Worm (Caenorhabditis elegans): ENCODE results near the gene K10H10.10.
A peak's percentile ranks its signal among the peaks of the same experiment; 100 is the strongest.

The K10H10.10 gene

ce11 chrII:14488661-14489060 lies 18.9 kb upstream of the K10H10.10 start, which contains the start of gene usp-14 (continued):
- peak; percentile 23 for TF ChIP-seq ztf-7 (tag; optimal IDR thresholded peaks at IDR 0.05)
- peak; percentile 57 for TF ChIP-seq hlh-11 (tag; optimal IDR thresholded peaks at IDR 0.05)
- no peak for TF ChIP-seq ztf-11 (tag; optimal IDR thresholded peaks at IDR 0.05)
- peak; percentile 15 for TF ChIP-seq F37D6.2 (tag; optimal IDR thresholded peaks at IDR 0.05)
- TF ChIP-seq mxl-3 (GFP tag; optimal IDR thresholded peaks at IDR 0.05), result peak; percentile 3

- peak; percentile 59 for TF ChIP-seq dve-1 (tag; optimal IDR thresholded peaks at IDR 0.05; ENCODE audit: insufficient read depth)
- TF ChIP-seq attf-4 (tag; optimal IDR thresholded peaks at IDR 0.05), result no peak
- TF ChIP-seq daf-12 (tag; optimal IDR thresholded peaks at IDR 0.05), result no peak
- peak in 1 of 2 experiments; percentile 72 for TF ChIP-seq mdl-1 (tag; optimal IDR thresholded peaks at IDR 0.05)
- TF ChIP-seq daf-16 (GFP tag; optimal IDR thresholded peaks at IDR 0.05), result no peak
- TF ChIP-seq daf-16 (tag; optimal IDR thresholded peaks at IDR 0.05), result peak; percentile 70
- peak; percentile 55 for TF ChIP-seq hlh-30 (tag; optimal IDR thresholded peaks at IDR 0.05; ENCODE audit: insufficient read depth)
- no peak for TF ChIP-seq T20F7.1 (GFP tag; optimal IDR thresholded peaks at IDR 0.05)
- no peak for TF ChIP-seq zip-11 (GFP tag; IDR thresholded peaks at IDR 0.05)
- TF ChIP-seq vab-7 (GFP tag; IDR thresholded peaks at IDR 0.05), result no peak
- TF ChIP-seq madf-5 (GFP tag; IDR thresholded peaks at IDR 0.05), result no peak
- no peak for TF ChIP-seq set-16 (GFP tag; IDR thresholded peaks at IDR 0.05)
- no peak for TF ChIP-seq lin-29 (GFP tag; IDR thresholded peaks at IDR 0.05)
- no peak for TF ChIP-seq daf-19 (GFP tag; conservative IDR thresholded peaks at IDR 0.05)
- TF ChIP-seq fkh-10 (GFP tag; optimal IDR thresholded peaks at IDR 0.05), result no peak
- TF ChIP-seq nhr-111 (GFP tag; optimal IDR thresholded peaks at IDR 0.05), result no peak
- peak; percentile 66 for TF ChIP-seq mep-1 (tag; optimal IDR thresholded peaks at IDR 0.05)
- no peak for TF ChIP-seq ceh-28 (tag; optimal IDR thresholded peaks at IDR 0.05)
- no peak for TF ChIP-seq spr-3 (GFP tag; optimal IDR thresholded peaks at IDR 0.05)
- TF ChIP-seq nhr-41 (GFP tag; IDR thresholded peaks at IDR 0.05), result no peak
- no peak for TF ChIP-seq ama-1 (optimal IDR thresholded peaks at IDR 0.05)
- TF ChIP-seq Y75B8A.6 (GFP tag; IDR thresholded peaks at IDR 0.05), result no peak
- TF ChIP-seq cey-2 (tag; optimal IDR thresholded peaks at IDR 0.05; ENCODE audit: borderline replicate concordance, insufficient read depth), result peak; percentile 68
- TF ChIP-seq lin-39 (tag; optimal IDR thresholded peaks at IDR 0.05), result no peak
- TF ChIP-seq snpc-1.2 (GFP tag; IDR thresholded peaks at IDR 0.05), result no peak
- TF ChIP-seq sdz-12 (GFP tag; optimal IDR thresholded peaks at IDR 0.05), result no peak
- no peak for TF ChIP-seq lin-15B (tag; optimal IDR thresholded peaks at IDR 0.05)
- no peak for TF ChIP-seq nhr-10 (tag; optimal IDR thresholded peaks at IDR 0.05)
- no peak for TF ChIP-seq zag-1 (tag; optimal IDR thresholded peaks at IDR 0.05)
- TF ChIP-seq lin-13 (GFP tag; optimal IDR thresholded peaks at IDR 0.05), result no peak
- no peak for TF ChIP-seq lir-3 (tag; optimal IDR thresholded peaks at IDR 0.05)
- TF ChIP-seq lim-7 (GFP tag; IDR thresholded peaks at IDR 0.05), result no peak
- TF ChIP-seq spr-1 (tag; optimal IDR thresholded peaks at IDR 0.05), result no peak
- TF ChIP-seq F26F4.8 (GFP tag; conservative IDR thresholded peaks at IDR 0.05), result no peak
- no peak for TF ChIP-seq nhr-237 (tag; optimal IDR thresholded peaks at IDR 0.05)
- no peak for TF ChIP-seq zfp-2 (tag; optimal IDR thresholded peaks at IDR 0.05)
- TF ChIP-seq ceh-62 (tag; optimal IDR thresholded peaks at IDR 0.05), result no peak
- TF ChIP-seq nhr-77 (tag; optimal IDR thresholded peaks at IDR 0.05), result peak; percentile 92
- no peak for TF ChIP-seq F49E8.2 (tag; optimal IDR thresholded peaks at IDR 0.05; ENCODE audit: borderline replicate concordance)
- TF ChIP-seq lsy-2 (tag; optimal IDR thresholded peaks at IDR 0.05), result peak in 1 of 2 experiments; percentile 66
- TF ChIP-seq nhr-6 (tag; optimal IDR thresholded peaks at IDR 0.05), result no peak
- TF ChIP-seq snpc-4 (tag; optimal IDR thresholded peaks at IDR 0.05), result no peak
- TF ChIP-seq hif-1 (tag; optimal IDR thresholded peaks at IDR 0.05), result peak in 1 of 2 experiments; percentile 62
- TF ChIP-seq unc-130 (GFP tag; optimal IDR thresholded peaks at IDR 0.05), result no peak
- TF ChIP-seq ZK546.5 (tag; optimal IDR thresholded peaks at IDR 0.05), result no peak
- TF ChIP-seq ceh-44 (GFP tag; IDR thresholded peaks at IDR 0.05), result no peak
Observed at ce11 chrII:14489407-14489806, 18.2 kb upstream of the K10H10.10 start, which contains the start of gene vnut-1. Gene vnut-1, plus strand, starts transcription at chrII:14489802.
